Worm (Caenorhabditis elegans): ENCODE results near the gene R02F11.3.

ce11 chrV:4805847-4806246, at the start of gene R02F11.3:
- no peak for TF ChIP-seq unc-39 (tag; optimal IDR thresholded peaks at IDR 0.05)
- no peak for TF ChIP-seq nhr-28 (tag; optimal IDR thresholded peaks at IDR 0.05)
- TF ChIP-seq nhr-76 (tag; optimal IDR thresholded peaks at IDR 0.05), result no peak
- TF ChIP-seq lin-13 (tag; optimal IDR thresholded peaks at IDR 0.05), result no peak
- TF ChIP-seq elt-1 (tag; optimal IDR thresholded peaks at IDR 0.05; ENCODE audit: borderline replicate concordance, insufficient read depth), result no peak
- TF ChIP-seq elt-3 (tag; optimal IDR thresholded peaks at IDR 0.05), result no peak
- TF ChIP-seq snpc-4 (tag; optimal IDR thresholded peaks at IDR 0.05), result no peak
- TF ChIP-seq nhr-237 (tag; optimal IDR thresholded peaks at IDR 0.05), result no peak
- no peak for TF ChIP-seq cnd-1 (tag; optimal IDR thresholded peaks at IDR 0.05)
- no peak for TF ChIP-seq blmp-1 (tag; optimal IDR thresholded peaks at IDR 0.05)
- TF ChIP-seq pha-4 (tag; optimal IDR thresholded peaks at IDR 0.05), result no peak
- no peak for TF ChIP-seq hlh-1 (tag; optimal IDR thresholded peaks at IDR 0.05)
